Fruit fly (Drosophila melanogaster): Measurements from ENCODE around the gene lin-52.

lin-52 gene

dm6 chrX:5754837-5755828 lies at the start of gene lin-52, which contains the start of gene CG15771 (continued):
- peak; percentile 98 for TF ChIP-seq CG15336 (GFP tag; IDR thresholded peaks at IDR 0.05)
- peak; percentile 96 for TF ChIP-seq dac (GFP tag; optimal IDR thresholded peaks at IDR 0.05)
- TF ChIP-seq Ets96B (tag; optimal IDR thresholded peaks at IDR 0.05): peak; percentile 93
- TF ChIP-seq Blimp-1 (GFP tag; optimal IDR thresholded peaks at IDR 0.05): peak; percentile 92
- TF ChIP-seq fd85E (GFP tag; optimal IDR thresholded peaks at IDR 0.05): peak; percentile 89
- TF ChIP-seq lz (GFP tag; optimal IDR thresholded peaks at IDR 0.05): peak; percentile 95
- TF ChIP-seq Sox15 (GFP tag; optimal IDR thresholded peaks at IDR 0.05): peak; percentile 95
- peak; percentile 95 for TF ChIP-seq CG9139 (GFP tag; optimal IDR thresholded peaks at IDR 0.05)
- TF ChIP-seq achi (GFP tag; optimal IDR thresholded peaks at IDR 0.05): peak; percentile 95
- peak; percentile 91 for TF ChIP-seq vri (GFP tag; optimal IDR thresholded peaks at IDR 0.05)
- peak; percentile 96 for TF ChIP-seq CG6792 (GFP tag; optimal IDR thresholded peaks at IDR 0.05)

DNA sequence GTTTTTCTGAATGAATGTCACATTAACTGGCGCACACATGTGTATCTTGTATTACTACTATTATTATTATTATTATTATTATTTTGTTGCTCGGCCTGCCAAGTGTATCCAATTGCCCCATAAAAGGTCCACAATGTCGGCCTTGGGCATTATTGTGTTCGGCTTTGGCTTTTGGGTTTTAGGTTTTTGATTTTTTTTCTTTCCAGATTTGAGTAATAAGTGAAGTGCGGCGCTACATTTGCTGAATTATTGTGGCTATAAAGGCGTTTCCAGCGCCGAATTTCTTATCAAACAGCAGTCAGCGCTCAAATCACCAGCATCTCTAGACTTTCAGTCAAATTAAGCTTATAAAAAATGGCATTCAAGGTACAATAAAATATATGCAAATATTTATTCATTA lies 49.6 kb upstream of the lin-52 start, which contains the start of gene Cpr5C:
Gene Cpr5C, plus strand, starts transcription at position 301 of the 400 bp plus-strand sequence.
- TF ChIP-seq Lpt (GFP tag; optimal IDR thresholded peaks at IDR 0.05) (no peak), CG8119 (GFP tag; IDR thresholded peaks at IDR 0.05) (no peak), acj6 (GFP tag; optimal IDR thresholded peaks at IDR 0.05) (no peak), Ets96B (tag; optimal IDR thresholded peaks at IDR 0.05) (no peak), CG3919 (GFP tag; optimal IDR thresholded peaks at IDR 0.05) (no peak), CG6792 (GFP tag; optimal IDR thresholded peaks at IDR 0.05) (no peak), Smox (GFP tag; optimal IDR thresholded peaks at IDR 0.05) (no peak), eg (GFP tag; IDR thresholded peaks at IDR 0.05) (no peak)

- TF ChIP-seq Blimp-1 (GFP tag; optimal IDR thresholded peaks at IDR 0.05) (no peak), Eip78C (GFP tag) (peak; percentile 52), CG10669 (GFP tag; optimal IDR thresholded peaks at IDR 0.05) (peak; percentile 2), svp (GFP tag) (peak; percentile 66)
Observed at dm6 chrX:5800634-5801033, 45.9 kb upstream of the lin-52 start.

DNA sequence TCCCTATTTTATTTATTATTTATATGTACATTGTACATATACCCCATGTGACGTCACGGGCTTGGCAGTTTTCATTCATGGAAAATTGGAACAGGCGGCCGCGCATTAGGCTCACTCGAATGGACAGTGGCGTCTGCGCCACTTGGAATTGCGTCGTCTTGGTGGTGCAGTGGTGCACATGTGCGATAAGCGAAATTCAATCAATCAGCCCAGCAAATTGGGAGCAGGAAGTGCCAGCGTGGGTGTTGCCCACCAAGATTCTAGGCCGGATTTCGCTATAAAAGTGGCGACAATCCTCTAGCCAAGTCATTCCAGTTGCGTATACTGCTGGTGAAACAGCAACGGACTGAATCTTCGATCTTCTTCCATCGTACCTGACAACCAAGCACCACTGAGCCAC lies 37.1 kb upstream of the lin-52 start, which contains the start of gene CG12239:
Gene CG12239, plus strand, starts transcription at position 301 of the 400 bp plus-strand sequence.
- TF ChIP-seq Sox14 (GFP tag; optimal IDR thresholded peaks at IDR 0.05) (no peak), CG11902 (GFP tag; optimal IDR thresholded peaks at IDR 0.05) (no peak), acj6 (GFP tag; optimal IDR thresholded peaks at IDR 0.05) (no peak), Sox15 (GFP tag; optimal IDR thresholded peaks at IDR 0.05) (no peak), Hr4 (GFP tag; optimal IDR thresholded peaks at IDR 0.05) (no peak), CG3032 (tag; optimal IDR thresholded peaks at IDR 0.05) (no peak), CG4318 (GFP tag; optimal IDR thresholded peaks at IDR 0.05) (no peak), Hr39 (GFP tag; optimal IDR thresholded peaks at IDR 0.05) (no peak)

dm6 chrX:5789187-5789586 lies 34.4 kb upstream of the lin-52 start, which contains the start of gene CG15767:
Gene CG15767 (plus strand): TSS chrX:5789487.
- TF ChIP-seq acj6 (GFP tag; optimal IDR thresholded peaks at IDR 0.05): no peak
- TF ChIP-seq vri (GFP tag; optimal IDR thresholded peaks at IDR 0.05): no peak
- TF ChIP-seq CG34406 (GFP tag; optimal IDR thresholded peaks at IDR 0.05): no peak
- TF ChIP-seq net (GFP tag; optimal IDR thresholded peaks at IDR 0.05): no peak
- TF ChIP-seq Lpt (GFP tag; optimal IDR thresholded peaks at IDR 0.05): no peak
- no peak for TF ChIP-seq Smox (GFP tag; optimal IDR thresholded peaks at IDR 0.05)
- TF ChIP-seq CG6792 (GFP tag; optimal IDR thresholded peaks at IDR 0.05): no peak
- no peak for TF ChIP-seq Hr38 (GFP tag; optimal IDR thresholded peaks at IDR 0.05)
- TF ChIP-seq CG3919 (GFP tag; optimal IDR thresholded peaks at IDR 0.05): no peak
- TF ChIP-seq svp (GFP tag): no peak
- TF ChIP-seq pdm3 (GFP tag; optimal IDR thresholded peaks at IDR 0.05): no peak
- no peak for TF ChIP-seq Ets21C (GFP tag; optimal IDR thresholded peaks at IDR 0.05)
- TF ChIP-seq fkh (GFP tag; optimal IDR thresholded peaks at IDR 0.05): no peak
- no peak for TF ChIP-seq Hr4 (GFP tag; optimal IDR thresholded peaks at IDR 0.05)
- no peak for TF ChIP-seq Blimp-1 (GFP tag; optimal IDR thresholded peaks at IDR 0.05)
- no peak for TF ChIP-seq fd85E (GFP tag; optimal IDR thresholded peaks at IDR 0.05)
- no peak for TF ChIP-seq Eip75B (GFP tag; optimal IDR thresholded peaks at IDR 0.05)
- TF ChIP-seq topi (GFP tag; optimal IDR thresholded peaks at IDR 0.05): no peak
- no peak for TF ChIP-seq CG32006 (GFP tag; optimal IDR thresholded peaks at IDR 0.05)
